Worm (Caenorhabditis elegans) whole organism, L4 larva: Measurements from ENCODE around the gene C46C2.2.

Source experiments
- D1046.2 ChIP-seq: fragments of 200-800 bp; sonication (Bioruptor generic); IDR thresholded peaks from 2 replicates; pipeline ENCODE4 v1.3.6; 2022; ENCODE audit warnings: missing genetic modification characterization, missing compliant biosample characterization
- F10B5.3 ChIP-seq: sonication (generic microtip); optimal IDR thresholded peaks from 2 replicates; lab custom pipeline; 2016; ENCODE audit warnings: mild to moderate bottlenecking, missing genetic modification characterization, missing compliant biosample characterization
- F37D6.2 ChIP-seq: sonication (generic microtip); optimal IDR thresholded peaks from 2 replicates; lab custom pipeline; 2016; ENCODE audit warnings: mild to moderate bottlenecking, missing genetic modification characterization, missing compliant biosample characterization
- F44E2.7 ChIP-seq: fragments of 200-800 bp; sonication (Bioruptor generic); IDR thresholded peaks from 2 replicates; pipeline ENCODE4 v2.1.2; 2022; ENCODE audit warnings: missing genetic modification characterization, missing compliant biosample characterization
- F49E8.2 ChIP-seq: sonication (generic microtip); optimal IDR thresholded peaks from 2 replicates; lab custom pipeline; 2016; ENCODE audit warnings: missing compliant biosample characterization, mild to moderate bottlenecking, missing genetic modification characterization, borderline replicate concordance
- R02D3.7 ChIP-seq: fragments of 150-350 bp; sonication (generic microtip); optimal IDR thresholded peaks from 3 replicates; lab custom pipeline; 2014; ENCODE audit warnings: missing biosample characterization, missing genetic modification characterization
- Y5F2A.4 ChIP-seq: fragments of 200-800 bp; sonication (Bioruptor generic); optimal IDR thresholded peaks from 2 replicates; lab custom pipeline; 2018; ENCODE audit warnings: mild to moderate bottlenecking, missing genetic modification characterization, missing compliant biosample characterization
- ZK337.2 ChIP-seq: fragments of 200-800 bp; sonication (Bioruptor generic); IDR thresholded peaks from 2 replicates; pipeline ENCODE4 v1.3.6; 2022; ENCODE audit warnings: missing genetic modification reagents, missing genetic modification characterization, missing compliant biosample characterization
- ama-1 ChIP-seq: fragments of 150-350 bp; optimal IDR thresholded peaks from 2 replicates; lab custom pipeline; 2014; ENCODE audit warnings: inconsistent platforms, mixed read lengths
- ceh-20 ChIP-seq: fragments of 200-800 bp; sonication (Bioruptor generic); IDR thresholded peaks from 2 replicates; pipeline ENCODE4 v1.3.6; 2022; ENCODE audit warnings: missing genetic modification reagents, missing genetic modification characterization, missing compliant biosample characterization
- ceh-62 ChIP-seq: sonication (generic microtip); optimal IDR thresholded peaks from 2 replicates; lab custom pipeline; 2017; ENCODE audit warnings: missing biosample characterization, missing genetic modification characterization
- ces-1 ChIP-seq: fragments of 150-350 bp; sonication (generic microtip); optimal IDR thresholded peaks from 4 replicates; lab custom pipeline; 2014; ENCODE audit warnings: missing biosample characterization, missing genetic modification reagents, missing genetic modification characterization
- ctbp-1 ChIP-seq: fragments of 200-800 bp; sonication (Bioruptor generic); IDR thresholded peaks from 2 replicates; pipeline ENCODE4 v1.3.6; 2022; ENCODE audit warnings: missing genetic modification reagents, missing genetic modification characterization, missing compliant biosample characterization
- daf-12 ChIP-seq: fragments of 150-350 bp; optimal IDR thresholded peaks from 2 replicates; lab custom pipeline; 2014; ENCODE audit warnings: missing biosample characterization, missing genetic modification reagents, missing genetic modification characterization
- dmd-9 ChIP-seq: fragments of 200-800 bp; sonication (Bioruptor generic); IDR thresholded peaks from 2 replicates; pipeline ENCODE4 v1.3.6; 2022; ENCODE audit warnings: missing genetic modification reagents, missing genetic modification characterization, missing compliant biosample characterization
- duxl-1 ChIP-seq: sonication (generic microtip); optimal IDR thresholded peaks from 2 replicates; lab custom pipeline; 2016; ENCODE audit warnings: mild to moderate bottlenecking, missing genetic modification characterization, moderate library complexity, missing compliant biosample characterization; ENCODE audit not compliant: poor library complexity
- egl-43 ChIP-seq: fragments of 200-800 bp; sonication (Bioruptor generic); IDR thresholded peaks from 2 replicates; pipeline ENCODE4 v1.3.6; 2022; ENCODE audit warnings: missing genetic modification reagents, missing genetic modification characterization, missing compliant biosample characterization
- fos-1 ChIP-seq: fragments of 150-350 bp; optimal IDR thresholded peaks from 2 replicates; lab custom pipeline; 2014; ENCODE audit warnings: missing biosample characterization, missing genetic modification characterization
- hif-1 ChIP-seq, 2 experiments: sonication (generic microtip); optimal IDR thresholded peaks; 2 replicates each; lab custom pipeline; 2016 to 2017; ENCODE audit warnings: missing compliant biosample characterization in 2 of 2, missing genetic modification characterization in 2 of 2, missing genetic modification reagents in 2 of 2, missing genotype in 2 of 2, mild to moderate bottlenecking in 1 of 2
- hlh-11 ChIP-seq: fragments of 200-800 bp; sonication (Bioruptor generic); optimal IDR thresholded peaks from 2 replicates; lab custom pipeline; 2018; ENCODE audit warnings: mild to moderate bottlenecking, missing genetic modification characterization, missing compliant biosample characterization
- hlh-30 ChIP-seq: sonication (generic microtip); optimal IDR thresholded peaks from 2 replicates; lab custom pipeline; 2017; ENCODE audit warnings: antibody characterized with exemption, mild to moderate bottlenecking, missing genetic modification characterization, missing compliant biosample characterization; ENCODE audit not compliant: insufficient read depth
- lim-7 ChIP-seq: fragments of 200-800 bp; sonication (Bioruptor generic); IDR thresholded peaks from 2 replicates; pipeline ENCODE4 v1.3.6; 2022; ENCODE audit warnings: missing genetic modification characterization, missing compliant biosample characterization
- lin-13 ChIP-seq: fragments of 150-350 bp; optimal IDR thresholded peaks from 2 replicates; lab custom pipeline; 2014; ENCODE audit warnings: missing biosample characterization, missing genetic modification reagents, missing genetic modification characterization
- mdt-29 ChIP-seq: fragments of 200-800 bp; sonication (Bioruptor generic); IDR thresholded peaks from 2 replicates; pipeline ENCODE4 v1.3.6; 2022; ENCODE audit warnings: missing genetic modification reagents, missing genetic modification characterization, missing compliant biosample characterization
- mep-1 ChIP-seq: fragments of 150-350 bp; sonication (generic microtip); optimal IDR thresholded peaks from 3 replicates; lab custom pipeline; 2014; ENCODE audit warnings: missing biosample characterization, missing genetic modification characterization
- mxl-2 ChIP-seq: fragments of 200-800 bp; sonication (Bioruptor generic); conservative IDR thresholded peaks from 2 replicates; pipeline ENCODE4 v1.3.6; 2022; ENCODE audit warnings: missing genetic modification reagents, missing genetic modification characterization, missing compliant biosample characterization
- mxl-3 ChIP-seq: fragments of 200-800 bp; sonication (Bioruptor generic); optimal IDR thresholded peaks from 2 replicates; lab custom pipeline; 2018; ENCODE audit warnings: mild to moderate bottlenecking, missing genetic modification characterization, missing compliant biosample characterization
- nhr-11 ChIP-seq: fragments of 150-350 bp; optimal IDR thresholded peaks from 2 replicates; lab custom pipeline; 2014; ENCODE audit warnings: missing biosample characterization, missing genetic modification characterization
- nhr-41 ChIP-seq: fragments of 200-800 bp; sonication (Bioruptor generic); IDR thresholded peaks from 2 replicates; pipeline ENCODE4 v1.3.6; 2022; ENCODE audit warnings: missing genetic modification reagents, missing genetic modification characterization, missing compliant biosample characterization
- nhr-48 ChIP-seq: sonication (generic microtip); optimal IDR thresholded peaks from 2 replicates; lab custom pipeline; 2016; ENCODE audit warnings: mild to moderate bottlenecking, missing genetic modification characterization, missing compliant biosample characterization
- php-3 ChIP-seq: fragments of 200-800 bp; sonication (Bioruptor generic); IDR thresholded peaks from 2 replicates; pipeline ENCODE4 v1.3.6; 2022; ENCODE audit warnings: missing genetic modification reagents, missing genetic modification characterization, missing compliant biosample characterization
- pqm-1 ChIP-seq: sonication (generic microtip); optimal IDR thresholded peaks from 2 replicates; lab custom pipeline; 2017; ENCODE audit warnings: missing biosample characterization, missing genetic modification characterization
- skn-1 ChIP-seq: fragments of 150-350 bp; optimal IDR thresholded peaks from 2 replicates; lab custom pipeline; 2014; ENCODE audit warnings: missing biosample characterization, missing genetic modification characterization
- snpc-1.2 ChIP-seq: fragments of 200-800 bp; sonication (Bioruptor generic); IDR thresholded peaks from 2 replicates; pipeline ENCODE4 v1.3.6; 2022; ENCODE audit warnings: missing genetic modification reagents, missing genetic modification characterization, missing compliant biosample characterization
- snpc-4 ChIP-seq: fragments of 150-350 bp; optimal IDR thresholded peaks from 2 replicates; lab custom pipeline; 2014; ENCODE audit warnings: missing biosample characterization, missing genetic modification characterization
- spr-3 ChIP-seq: fragments of 200-800 bp; sonication (Bioruptor generic); optimal IDR thresholded peaks from 2 replicates; lab custom pipeline; 2018; ENCODE audit warnings: mild to moderate bottlenecking, missing genetic modification characterization, missing compliant biosample characterization
- tag-97 ChIP-seq: fragments of 200-800 bp; sonication (Bioruptor generic); IDR thresholded peaks from 2 replicates; pipeline ENCODE4 v1.3.6; 2022; ENCODE audit warnings: missing genetic modification characterization, missing compliant biosample characterization
- unc-130 ChIP-seq: sonication (generic microtip); optimal IDR thresholded peaks from 2 replicates; lab custom pipeline; 2016; ENCODE audit warnings: missing genetic modification reagents, missing genetic modification characterization, missing compliant biosample characterization
- unc-39 ChIP-seq: sonication (generic microtip); optimal IDR thresholded peaks from 2 replicates; lab custom pipeline; 2017; ENCODE audit warnings: missing biosample characterization, missing genetic modification characterization
- unc-62 ChIP-seq, 3 experiments: fragments of 150-350 bp in 1 of 3; sonication (generic microtip); optimal IDR thresholded peaks in 2 of 3; peaks in 1 of 3; 1 replicate in 1 of 3; 2 replicates in 2 of 3; lab custom pipeline; 2014 to 2017; ENCODE audit warnings: missing biosample characterization in 3 of 3, missing genetic modification characterization in 3 of 3, missing genetic modification reagents in 3 of 3, missing genotype in 1 of 3
- zfp-2 ChIP-seq: sonication (generic microtip); optimal IDR thresholded peaks from 2 replicates; lab custom pipeline; 2016; ENCODE audit warnings: mild to moderate bottlenecking, missing genetic modification characterization, missing compliant biosample characterization
- zfp-3 ChIP-seq: fragments of 200-800 bp; sonication (Bioruptor generic); conservative IDR thresholded peaks from 2 replicates; pipeline ENCODE4 v1.3.6; 2022; ENCODE audit warnings: missing genetic modification reagents, missing genetic modification characterization, missing compliant biosample characterization
- ztf-11 ChIP-seq: fragments of 150-350 bp; optimal IDR thresholded peaks from 2 replicates; lab custom pipeline; 2014; ENCODE audit warnings: missing biosample characterization, missing genetic modification characterization

Gene C46C2.2

DNA sequence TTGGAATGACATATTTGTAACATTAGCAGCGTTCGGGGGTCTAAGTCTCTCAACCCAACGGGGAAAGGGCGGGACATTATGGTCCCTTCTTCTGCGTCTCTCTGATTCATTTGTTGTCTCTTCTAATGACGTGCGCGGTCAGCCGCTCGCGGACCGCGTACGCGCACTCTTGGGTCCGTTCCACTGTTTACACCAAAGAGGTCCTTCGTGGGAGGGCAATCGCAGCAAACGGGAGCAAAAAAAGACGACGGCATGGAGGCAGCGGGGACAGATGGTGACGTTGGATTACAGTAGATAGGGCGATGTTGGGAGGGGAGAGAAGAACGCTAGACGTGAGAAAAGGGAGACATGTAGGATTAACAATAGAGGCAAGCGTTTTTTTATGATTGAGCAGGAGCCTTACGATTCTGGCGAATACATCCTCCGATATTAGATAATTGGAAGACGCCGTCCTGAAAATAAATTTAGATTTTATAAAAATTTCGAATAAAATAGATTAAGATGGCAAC, 46.3 kb downstream of the C46C2.2 start, which contains the start of gene flh-1 (continued):
- no peak for TF ChIP-seq tag-97
- TF ChIP-seq unc-62 (GFP tag; optimal IDR thresholded peaks at IDR 0.05 in 1 of 2; lab: Kevin White, UChicago), result no peak
- TF ChIP-seq unc-62 (tag; optimal IDR thresholded peaks at IDR 0.05; lab: Kevin White, UChicago), result no peak
- no peak for TF ChIP-seq hlh-30 (tag; lab: Kevin White, UChicago)
- TF ChIP-seq egl-43 (GFP tag; lab: Robert Waterston, UW), result 0 out of 2 replicates have a peak, but pooled peaks have one; percentile 34

DNA sequence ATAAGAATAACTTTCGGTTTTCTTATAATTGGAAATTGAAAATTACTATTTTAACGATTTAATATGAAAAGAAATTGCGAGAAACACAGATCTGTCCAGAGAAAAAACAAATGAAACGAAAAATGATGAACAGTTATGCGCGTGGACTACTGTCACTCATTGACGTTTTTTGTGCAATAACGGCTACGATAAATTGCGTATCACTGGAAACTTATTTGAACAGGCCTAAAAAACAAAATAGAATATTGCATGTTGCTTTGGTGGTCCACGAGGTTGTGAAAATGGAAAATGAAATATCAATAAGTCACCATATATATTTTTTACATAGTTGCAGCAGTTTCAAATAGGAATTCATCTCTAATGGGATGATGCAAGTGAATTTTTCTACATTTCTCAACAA, 47.0 kb downstream of the C46C2.2 start:
- TF ChIP-seq R02D3.7, result no peak
- no peak for TF ChIP-seq ZK337.2
- no peak for TF ChIP-seq nhr-41 (GFP tag; lab: Robert Waterston, UW)
- no peak for TF ChIP-seq dmd-9 (GFP tag; lab: Robert Waterston, UW)
- TF ChIP-seq F44E2.7, result no peak
- TF ChIP-seq ztf-11 (tag; lab: Kevin White, UChicago), result no peak
- no peak for TF ChIP-seq skn-1 (tag; lab: Kevin White, UChicago)
- no peak for TF ChIP-seq mxl-2
- no peak for TF ChIP-seq nhr-48 (tag; lab: Kevin White, UChicago)
- TF ChIP-seq mdt-29 (GFP tag; lab: Robert Waterston, UW), result no peak
- TF ChIP-seq F49E8.2, result no peak

DNA sequence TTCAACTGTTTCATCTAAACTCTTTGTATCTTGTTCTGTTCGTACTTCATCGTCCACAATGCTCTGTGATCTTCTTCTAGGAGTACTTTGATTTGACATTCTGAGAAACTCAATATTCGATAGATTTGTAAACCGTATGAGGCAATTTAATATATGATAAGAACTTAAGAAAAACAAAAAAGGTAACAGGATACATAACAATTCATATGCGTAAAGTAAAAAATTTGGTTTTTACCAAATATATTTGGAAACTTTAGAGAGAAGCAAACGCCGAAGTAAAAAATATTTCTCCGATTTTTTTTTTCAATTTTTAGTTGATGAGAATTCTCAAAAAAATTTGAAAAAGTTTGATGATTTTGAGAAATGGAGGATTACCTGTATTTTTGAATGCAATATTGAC, 48.9 kb downstream of the C46C2.2 start, which contains the start of gene Y11D7A.19:
Gene Y11D7A.19 (minus strand): TSS at position 101 of the 400 bp plus-strand sequence.
- TF ChIP-seq snpc-4 (tag; lab: Kevin White, UChicago), result no peak
- TF ChIP-seq spr-3, result no peak
- TF ChIP-seq daf-12 (tag; lab: Kevin White, UChicago), result no peak
- no peak for TF ChIP-seq pqm-1 (tag; lab: Kevin White, UChicago)
- TF ChIP-seq ZK337.2, result no peak
- no peak for TF ChIP-seq dmd-9 (GFP tag; lab: Robert Waterston, UW)
- TF ChIP-seq, all 104 proteins: peak for 0

DNA sequence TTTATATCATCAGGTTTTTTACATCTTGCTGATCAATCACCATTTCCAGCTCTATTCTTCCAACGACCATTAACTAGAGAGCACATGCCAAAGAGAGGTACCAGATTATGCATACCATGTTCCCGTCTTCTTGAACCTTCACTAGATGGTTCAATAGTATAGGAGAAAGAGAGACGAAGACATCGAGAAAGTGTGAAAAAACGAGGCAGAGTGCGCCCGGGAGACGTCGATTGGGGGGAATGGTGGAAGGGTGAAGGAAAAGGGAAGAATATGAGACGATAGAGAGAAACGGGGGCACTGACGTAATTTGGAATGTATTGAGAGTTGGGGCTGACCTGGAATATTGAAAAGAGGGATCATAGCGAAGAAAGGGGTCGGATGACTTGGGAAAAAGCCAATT, 50.1 kb downstream of the C46C2.2 start:
- TF ChIP-seq unc-130 (GFP tag; lab: Kevin White, UChicago), result no peak
- TF ChIP-seq skn-1 (tag; lab: Kevin White, UChicago), result no peak
- no peak for TF ChIP-seq ces-1
- no peak for TF ChIP-seq lim-7
- TF ChIP-seq mxl-2, result no peak
- TF ChIP-seq, all 104 proteins: peak for 0

DNA sequence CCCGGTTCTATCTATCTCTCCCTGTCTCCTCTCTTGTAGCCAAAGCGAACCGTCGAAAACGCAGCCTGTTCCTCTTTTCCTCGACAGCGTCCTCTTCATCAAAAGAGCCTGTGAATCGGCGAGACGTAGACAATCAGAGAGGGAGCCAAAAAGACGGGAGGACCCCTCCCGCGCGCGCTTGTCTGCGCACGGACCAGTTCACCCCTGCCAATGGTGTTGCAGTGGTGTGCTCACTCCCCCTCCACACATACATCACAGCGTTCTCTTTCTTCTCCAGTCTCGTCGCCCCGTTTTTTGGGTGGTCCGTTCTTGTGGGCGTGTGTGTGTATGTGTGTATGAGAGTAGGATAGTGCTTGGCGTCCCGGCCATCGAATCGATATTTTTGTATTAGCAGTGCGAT, 51.4 kb downstream of the C46C2.2 start:
- TF ChIP-seq php-3 (GFP tag; lab: Robert Waterston, UW) (no peak), spr-3 (no peak), hif-1 (tag; optimal IDR thresholded peaks at IDR 0.05; lab: Kevin White, UChicago) (no peak), pqm-1 (tag; lab: Kevin White, UChicago) (no peak), F37D6.2 (tag; lab: Kevin White, UChicago) (no peak), nhr-11 (tag; lab: Kevin White, UChicago) (no peak), unc-62 (GFP tag; optimal IDR thresholded peaks at IDR 0.05 in 1 of 2; lab: Kevin White, UChicago) (no peak), unc-62 (tag; optimal IDR thresholded peaks at IDR 0.05; lab: Kevin White, UChicago) (no peak), ceh-62 (tag; lab: Kevin White, UChicago) (no peak), ama-1 (lab: Kevin White, UChicago) (no peak), snpc-1.2 (GFP tag; lab: Robert Waterston, UW) (no peak), duxl-1 (tag; lab: Kevin White, UChicago) (no peak)

DNA sequence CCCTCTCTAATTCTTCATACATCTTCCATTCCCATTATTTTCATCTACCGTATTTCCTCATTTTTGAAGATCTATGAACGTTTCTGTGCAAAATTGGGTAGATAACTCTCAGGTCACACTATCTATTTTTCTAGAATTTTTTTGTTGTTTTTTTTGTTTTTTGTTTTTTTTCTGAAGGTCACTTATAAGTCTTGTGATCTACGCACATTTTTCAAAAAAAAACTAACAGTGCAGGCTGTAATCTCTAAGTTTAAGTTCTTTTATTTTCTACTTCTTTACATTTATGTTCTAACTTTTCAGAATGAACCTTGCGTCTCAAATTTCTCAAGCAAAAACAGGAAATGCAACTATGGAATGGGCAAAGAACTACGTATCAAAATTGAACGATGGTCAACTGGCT, 52.3 kb downstream of the C46C2.2 start, which contains the start of gene flh-3:
Gene flh-3 (plus strand): TSS at position 301 of the 400 bp plus-strand sequence.
- TF ChIP-seq Y5F2A.4 (no peak), fos-1 (tag; lab: Kevin White, UChicago) (no peak), zfp-2 (tag; lab: Kevin White, UChicago) (no peak), mep-1 (tag; lab: Kevin White, UChicago) (no peak), F10B5.3 (tag; lab: Kevin White, UChicago) (no peak), unc-39 (no peak), zfp-3 (no peak), D1046.2 (GFP tag; lab: Robert Waterston, UW) (no peak), ctbp-1 (GFP tag; lab: Robert Waterston, UW) (no peak), ceh-20 (GFP tag; lab: Robert Waterston, UW) (no peak), hlh-11 (tag; lab: Kevin White, UChicago) (no peak), nhr-48 (tag; lab: Kevin White, UChicago) (no peak), lin-13 (GFP tag; lab: Kevin White, UChicago) (no peak), mxl-3 (GFP tag; lab: Kevin White, UChicago) (no peak)
